Worm (Caenorhabditis elegans) whole organism, L4 larva: ENCODE measurements around the gene F17A2.13.

ENCODE experiments used
- D1046.2 ChIP-seq: fragments of 200-800 bp; sonication (Bioruptor generic); IDR thresholded peaks from 2 replicates; pipeline ENCODE4 v1.3.6; 2022; ENCODE audit warnings: missing genetic modification characterization, missing compliant biosample characterization
- R02D3.7 ChIP-seq: fragments of 150-350 bp; sonication (generic microtip); optimal IDR thresholded peaks from 3 replicates; lab custom pipeline; 2014; ENCODE audit warnings: missing biosample characterization, missing genetic modification characterization
- T26A8.4 ChIP-seq: fragments of 200-800 bp; sonication (Bioruptor generic); IDR thresholded peaks from 2 replicates; pipeline ENCODE4 v1.3.6; 2022; ENCODE audit warnings: missing genetic modification characterization, missing compliant biosample characterization
- Y5F2A.4 ChIP-seq: fragments of 200-800 bp; sonication (Bioruptor generic); optimal IDR thresholded peaks from 2 replicates; lab custom pipeline; 2018; ENCODE audit warnings: mild to moderate bottlenecking, missing genetic modification characterization, missing compliant biosample characterization
- Y75B8A.6 ChIP-seq: fragments of 200-800 bp; sonication (Bioruptor generic); IDR thresholded peaks from 2 replicates; pipeline ENCODE4 v1.3.6; 2022; ENCODE audit warnings: missing genetic modification reagents, missing genetic modification characterization, missing compliant biosample characterization
- ZK337.2 ChIP-seq: fragments of 200-800 bp; sonication (Bioruptor generic); IDR thresholded peaks from 2 replicates; pipeline ENCODE4 v1.3.6; 2022; ENCODE audit warnings: missing genetic modification reagents, missing genetic modification characterization, missing compliant biosample characterization
- aha-1 ChIP-seq: fragments of 150-350 bp; peaks from one replicate; lab custom pipeline; 2014; ENCODE audit warnings: missing biosample characterization, missing genetic modification characterization
- ceh-62 ChIP-seq: sonication (generic microtip); optimal IDR thresholded peaks from 2 replicates; lab custom pipeline; 2017; ENCODE audit warnings: missing biosample characterization, missing genetic modification characterization
- ces-1 ChIP-seq: fragments of 150-350 bp; sonication (generic microtip); optimal IDR thresholded peaks from 4 replicates; lab custom pipeline; 2014; ENCODE audit warnings: missing biosample characterization, missing genetic modification reagents, missing genetic modification characterization
- daf-19 ChIP-seq: fragments of 200-800 bp; sonication (Bioruptor generic); conservative IDR thresholded peaks from 2 replicates; pipeline ENCODE4 v1.3.6; 2022; ENCODE audit warnings: missing genetic modification characterization, missing compliant biosample characterization
- dmd-8 ChIP-seq: fragments of 200-800 bp; sonication (Bioruptor generic); IDR thresholded peaks from 2 replicates; pipeline ENCODE4 v1.3.6; 2022; ENCODE audit warnings: missing genetic modification characterization, missing compliant biosample characterization
- dve-1 ChIP-seq: sonication (generic microtip); optimal IDR thresholded peaks from 2 replicates; lab custom pipeline; 2017; ENCODE audit warnings: antibody characterized with exemption, mild to moderate bottlenecking, missing genetic modification characterization, missing compliant biosample characterization; ENCODE audit not compliant: insufficient read depth
- egl-43 ChIP-seq: fragments of 200-800 bp; sonication (Bioruptor generic); IDR thresholded peaks from 2 replicates; pipeline ENCODE4 v1.3.6; 2022; ENCODE audit warnings: missing genetic modification reagents, missing genetic modification characterization, missing compliant biosample characterization
- fkh-10 ChIP-seq: fragments of 150-350 bp; optimal IDR thresholded peaks from 2 replicates; lab custom pipeline; 2014; ENCODE audit warnings: missing biosample characterization, missing genetic modification reagents, missing genetic modification characterization
- gei-8 ChIP-seq: fragments of 200-800 bp; sonication (Bioruptor generic); optimal IDR thresholded peaks from 2 replicates; lab custom pipeline; 2018; ENCODE audit warnings: mild to moderate bottlenecking, missing genetic modification characterization, missing compliant biosample characterization
- hif-1 ChIP-seq, 2 experiments: sonication (generic microtip); optimal IDR thresholded peaks; 2 replicates each; lab custom pipeline; 2016 to 2017; ENCODE audit warnings: missing compliant biosample characterization in 2 of 2, missing genetic modification characterization in 2 of 2, missing genetic modification reagents in 2 of 2, missing genotype in 2 of 2, mild to moderate bottlenecking in 1 of 2
- hlh-11 ChIP-seq: fragments of 200-800 bp; sonication (Bioruptor generic); optimal IDR thresholded peaks from 2 replicates; lab custom pipeline; 2018; ENCODE audit warnings: mild to moderate bottlenecking, missing genetic modification characterization, missing compliant biosample characterization
- lin-29 ChIP-seq: fragments of 200-800 bp; sonication (Bioruptor generic); IDR thresholded peaks from 2 replicates; pipeline ENCODE4 v1.3.6; 2022; ENCODE audit warnings: missing genetic modification reagents, missing genetic modification characterization, missing compliant biosample characterization
- lin-39 ChIP-seq: fragments of 150-350 bp; optimal IDR thresholded peaks from 2 replicates; lab custom pipeline; 2014; ENCODE audit warnings: missing biosample characterization, missing genetic modification reagents, missing genetic modification characterization
- mdl-1 ChIP-seq, 2 experiments: fragments of 150-350 bp in 1 of 2; sonication (generic microtip) in 1 of 2; optimal IDR thresholded peaks; 2 replicates each; lab custom pipeline; 2014 to 2017; ENCODE audit warnings: missing biosample characterization in 2 of 2, missing genetic modification characterization in 2 of 2
- mdt-29 ChIP-seq: fragments of 200-800 bp; sonication (Bioruptor generic); IDR thresholded peaks from 2 replicates; pipeline ENCODE4 v1.3.6; 2022; ENCODE audit warnings: missing genetic modification reagents, missing genetic modification characterization, missing compliant biosample characterization
- mes-2 ChIP-seq: sonication (generic microtip); optimal IDR thresholded peaks from 2 replicates; lab custom pipeline; 2016; ENCODE audit warnings: missing genotype, mild to moderate bottlenecking, missing genetic modification characterization, missing compliant biosample characterization; ENCODE audit not compliant: poor library complexity, severe bottlenecking
- mxl-3 ChIP-seq: fragments of 200-800 bp; sonication (Bioruptor generic); optimal IDR thresholded peaks from 2 replicates; lab custom pipeline; 2018; ENCODE audit warnings: mild to moderate bottlenecking, missing genetic modification characterization, missing compliant biosample characterization
- nhr-237 ChIP-seq: sonication (generic microtip); optimal IDR thresholded peaks from 2 replicates; lab custom pipeline; 2017; ENCODE audit warnings: missing biosample characterization, missing genetic modification characterization
- nhr-25 ChIP-seq: sonication (generic microtip); optimal IDR thresholded peaks from 2 replicates; lab custom pipeline; 2017; ENCODE audit warnings: missing genetic modification characterization, mild to moderate bottlenecking, missing compliant biosample characterization, antibody characterized with exemption, moderate library complexity, borderline replicate concordance; ENCODE audit not compliant: insufficient read depth
- nhr-42 ChIP-seq: fragments of 200-800 bp; sonication (Bioruptor generic); IDR thresholded peaks from 2 replicates; pipeline ENCODE4 v1.3.6; 2022; ENCODE audit warnings: missing genetic modification characterization, missing compliant biosample characterization
- nhr-77 ChIP-seq: fragments of 150-350 bp; optimal IDR thresholded peaks from 2 replicates; lab custom pipeline; 2014; ENCODE audit warnings: missing biosample characterization, missing genetic modification characterization
- saeg-2 ChIP-seq: fragments of 200-800 bp; sonication (Bioruptor generic); IDR thresholded peaks from 2 replicates; pipeline ENCODE4 v1.3.6; 2022; ENCODE audit warnings: missing genetic modification reagents, missing genetic modification characterization, missing compliant biosample characterization
- set-16 ChIP-seq: fragments of 200-800 bp; sonication (Bioruptor generic); IDR thresholded peaks from 2 replicates; pipeline ENCODE4 v1.3.6; 2022; ENCODE audit warnings: missing genetic modification reagents, missing genetic modification characterization, missing compliant biosample characterization
- skn-1 ChIP-seq: fragments of 150-350 bp; optimal IDR thresholded peaks from 2 replicates; lab custom pipeline; 2014; ENCODE audit warnings: missing biosample characterization, missing genetic modification characterization
- snpc-1.2 ChIP-seq: fragments of 200-800 bp; sonication (Bioruptor generic); IDR thresholded peaks from 2 replicates; pipeline ENCODE4 v1.3.6; 2022; ENCODE audit warnings: missing genetic modification reagents, missing genetic modification characterization, missing compliant biosample characterization
- spr-3 ChIP-seq: fragments of 200-800 bp; sonication (Bioruptor generic); optimal IDR thresholded peaks from 2 replicates; lab custom pipeline; 2018; ENCODE audit warnings: mild to moderate bottlenecking, missing genetic modification characterization, missing compliant biosample characterization
- tag-97 ChIP-seq: fragments of 200-800 bp; sonication (Bioruptor generic); IDR thresholded peaks from 2 replicates; pipeline ENCODE4 v1.3.6; 2022; ENCODE audit warnings: missing genetic modification characterization, missing compliant biosample characterization
- unc-130 ChIP-seq: sonication (generic microtip); optimal IDR thresholded peaks from 2 replicates; lab custom pipeline; 2016; ENCODE audit warnings: missing genetic modification reagents, missing genetic modification characterization, missing compliant biosample characterization
- unc-39 ChIP-seq: sonication (generic microtip); optimal IDR thresholded peaks from 2 replicates; lab custom pipeline; 2017; ENCODE audit warnings: missing biosample characterization, missing genetic modification characterization
- unc-62 ChIP-seq, 3 experiments: fragments of 150-350 bp in 1 of 3; sonication (generic microtip); optimal IDR thresholded peaks in 2 of 3; peaks in 1 of 3; 1 replicate in 1 of 3; 2 replicates in 2 of 3; lab custom pipeline; 2014 to 2017; ENCODE audit warnings: missing biosample characterization in 3 of 3, missing genetic modification characterization in 3 of 3, missing genetic modification reagents in 3 of 3, missing genotype in 1 of 3
- vab-7 ChIP-seq: fragments of 200-800 bp; sonication (Bioruptor generic); IDR thresholded peaks from 2 replicates; pipeline ENCODE4 v1.3.6; 2022; ENCODE audit warnings: missing genetic modification reagents, missing genetic modification characterization, missing compliant biosample characterization
- zfp-3 ChIP-seq: fragments of 200-800 bp; sonication (Bioruptor generic); conservative IDR thresholded peaks from 2 replicates; pipeline ENCODE4 v1.3.6; 2022; ENCODE audit warnings: missing genetic modification reagents, missing genetic modification characterization, missing compliant biosample characterization
- zip-2 ChIP-seq: fragments of 150-350 bp; optimal IDR thresholded peaks from 2 replicates; lab custom pipeline; 2014; ENCODE audit warnings: missing biosample characterization, missing genetic modification characterization

The F17A2.13 gene

ce11 chrX:12284161-12284560 is 37.3 kb upstream of the F17A2.13 start:
- TF ChIP-seq R02D3.7 (no peak), zip-2 (tag; lab: Kevin White, UChicago) (no peak), snpc-1.2 (no peak), tag-97 (GFP tag; lab: Robert Waterston, UW) (no peak), aha-1 (tag; lab: Kevin White, UChicago) (peak; percentile 63), egl-43 (no peak), fkh-10 (GFP tag; lab: Kevin White, UChicago) (no peak), unc-62 (GFP tag; optimal IDR thresholded peaks at IDR 0.05 in 1 of 2; lab: Kevin White, UChicago) (peak in 1 of 2 experiments; percentile 91), unc-62 (tag; optimal IDR thresholded peaks at IDR 0.05; lab: Kevin White, UChicago) (no peak)
- TF ChIP-seq, all 104 proteins: peak for 2

ce11 chrX:12285496-12285895 is 36.0 kb upstream of the F17A2.13 start, which contains the start of gene lips-2:
TSS of gene lips-2 (plus strand) at chrX:12285796.
- TF ChIP-seq D1046.2 (GFP tag; lab: Robert Waterston, UW) (no peak), Y5F2A.4 (GFP tag; lab: Kevin White, UChicago) (no peak), Y75B8A.6 (GFP tag; lab: Robert Waterston, UW) (no peak), mdl-1 (tag; optimal IDR thresholded peaks at IDR 0.05; lab: Kevin White, UChicago) (no peak), mdt-29 (no peak), set-16 (no peak), mxl-3 (GFP tag; lab: Kevin White, UChicago) (no peak), lin-39 (tag; lab: Kevin White, UChicago) (no peak), lin-29 (no peak), gei-8 (GFP tag; lab: Kevin White, UChicago) (no peak), T26A8.4 (no peak)

- no peak for TF ChIP-seq ZK337.2 (GFP tag; lab: Robert Waterston, UW)
- no peak for TF ChIP-seq vab-7 (GFP tag; lab: Robert Waterston, UW)
- TF ChIP-seq ces-1 (GFP tag; lab: Kevin White, UChicago) = no peak
- TF ChIP-seq hlh-11 (tag; lab: Kevin White, UChicago) = no peak
- no peak for TF ChIP-seq unc-130 (GFP tag; lab: Kevin White, UChicago)
- TF ChIP-seq dve-1 = no peak
These were observed 33.2 kb upstream of the F17A2.13 start, which contains the start of gene C04B4.5 for ce11 chrX:12288254-12288653. TSS of gene C04B4.5 (minus strand) at chrX:12288354.

ce11 chrX:12290539-12290938 is 30.9 kb upstream of the F17A2.13 start, which contains the start of gene C04B4.4:
TSS of gene C04B4.4 (plus strand) at chrX:12290839.
- no peak for TF ChIP-seq mes-2 (tag; lab: Kevin White, UChicago)
- no peak for TF ChIP-seq nhr-25 (tag; lab: Kevin White, UChicago)
- no peak for TF ChIP-seq hif-1 (tag; optimal IDR thresholded peaks at IDR 0.05; lab: Kevin White, UChicago)
- no peak for TF ChIP-seq zip-2 (tag; lab: Kevin White, UChicago)
- TF ChIP-seq unc-39 = no peak
- TF ChIP-seq nhr-42 (GFP tag; lab: Robert Waterston, UW) = no peak
- no peak for TF ChIP-seq nhr-237
- no peak for TF ChIP-seq dmd-8 (GFP tag; lab: Robert Waterston, UW)
- no peak for TF ChIP-seq spr-3
- TF ChIP-seq nhr-77 (tag; lab: Kevin White, UChicago) = no peak
- TF ChIP-seq zfp-3 (GFP tag; lab: Robert Waterston, UW) = no peak
- no peak for TF ChIP-seq saeg-2 (GFP tag; lab: Robert Waterston, UW)
- TF ChIP-seq skn-1 = no peak
- no peak for TF ChIP-seq daf-19 (GFP tag; lab: Robert Waterston, UW)
- no peak for TF ChIP-seq ceh-62 (tag; lab: Kevin White, UChicago)
